Worm (Caenorhabditis elegans) whole organism, L1 larva: ENCODE measurements around the gene srx-74.
A peak's percentile ranks its signal among the peaks of the same experiment; 100 is the strongest.

ENCODE experiments used
- C16A3.4 ChIP-seq: fragments of 150-350 bp; optimal IDR thresholded peaks from 2 replicates; lab custom pipeline; 2014; ENCODE audit warnings: missing biosample characterization, missing genetic modification characterization
- C34B4.2 ChIP-seq: sonication (generic microtip); optimal IDR thresholded peaks from 2 replicates; lab custom pipeline; 2017; ENCODE audit warnings: mild to moderate bottlenecking, missing genetic modification characterization, missing compliant biosample characterization
- F16B12.6 ChIP-seq: fragments of 150-350 bp; optimal IDR thresholded peaks from 2 replicates; lab custom pipeline; 2014; ENCODE audit warnings: missing biosample characterization, missing genetic modification characterization
- ama-1 ChIP-seq: fragments of 150-350 bp; optimal IDR thresholded peaks from 2 replicates; lab custom pipeline; 2014
- dpl-1 ChIP-seq, 3 experiments: fragments of 150-350 bp in 2 of 3; sonication (generic microtip) in 1 of 3; optimal IDR thresholded peaks; 2 replicates each; lab custom pipeline; 2014 to 2017; ENCODE audit warnings: missing biosample characterization in 3 of 3, missing genetic modification characterization in 3 of 3, missing genetic modification reagents in 3 of 3
- dsc-1 ChIP-seq: sonication (generic microtip); optimal IDR thresholded peaks from 2 replicates; lab custom pipeline; 2016; ENCODE audit warnings: mild to moderate bottlenecking, missing genetic modification characterization, missing compliant biosample characterization
- efl-1 ChIP-seq, 4 experiments: fragments of 150-350 bp; optimal IDR thresholded peaks in 3 of 4; peaks in 1 of 4; 1 replicate in 1 of 4; 2 replicates in 3 of 4; lab custom pipeline; 2014; ENCODE audit warnings: missing biosample characterization in 2 of 4, missing genetic modification characterization in 2 of 4, missing genetic modification reagents in 2 of 4
- elt-2 ChIP-seq: sonication (generic microtip); optimal IDR thresholded peaks from 2 replicates; lab custom pipeline; 2016; ENCODE audit warnings: missing genetic modification characterization, mild to moderate bottlenecking, inconsistent platforms, missing compliant biosample characterization, missing genetic modification reagents
- elt-3 ChIP-seq, 6 experiments: fragments of 150-350 bp in 1 of 6; sonication (generic microtip); optimal IDR thresholded peaks; 2 replicates each; lab custom pipeline; 2017 to 2018; ENCODE audit warnings: missing biosample characterization in 6 of 6, missing genetic modification characterization in 6 of 6, inconsistent platforms in 1 of 6
- fkh-4 ChIP-seq: sonication (generic microtip); optimal IDR thresholded peaks from 2 replicates; lab custom pipeline; 2016; ENCODE audit warnings: missing compliant biosample characterization, missing genetic modification characterization, borderline replicate concordance
- fkh-8 ChIP-seq: sonication (generic microtip); optimal IDR thresholded peaks from 2 replicates; lab custom pipeline; 2016; ENCODE audit warnings: mild to moderate bottlenecking, missing genetic modification characterization, missing compliant biosample characterization
- fos-1 ChIP-seq: fragments of 150-350 bp; optimal IDR thresholded peaks from 2 replicates; lab custom pipeline; 2014; ENCODE audit warnings: missing biosample characterization, missing genetic modification characterization
- irx-1 ChIP-seq: sonication (generic microtip); optimal IDR thresholded peaks from 2 replicates; lab custom pipeline; 2016; ENCODE audit warnings: missing genetic modification characterization, missing compliant biosample characterization
- isw-1 ChIP-seq: fragments of 200-800 bp; sonication (Bioruptor generic); IDR thresholded peaks from 2 replicates; pipeline ENCODE4 v1.3.6; 2022; ENCODE audit warnings: missing genetic modification characterization, missing compliant biosample characterization
- lin-13 ChIP-seq: fragments of 150-350 bp; optimal IDR thresholded peaks from 2 replicates; lab custom pipeline; 2014; ENCODE audit warnings: missing biosample characterization, missing genetic modification reagents, missing genetic modification characterization
- lin-15B ChIP-seq: fragments of 150-350 bp; sonication (generic microtip); optimal IDR thresholded peaks from 3 replicates; lab custom pipeline; 2014; ENCODE audit warnings: missing biosample characterization, missing genetic modification characterization
- lin-35 ChIP-seq, 2 experiments: fragments of 150-350 bp; optimal IDR thresholded peaks; 2 replicates each; lab custom pipeline; 2014; ENCODE audit warnings: missing biosample characterization in 2 of 2, missing genetic modification characterization in 2 of 2, missing genetic modification reagents in 2 of 2
- lin-39 ChIP-seq: fragments of 150-350 bp; optimal IDR thresholded peaks from 2 replicates; lab custom pipeline; 2014; ENCODE audit warnings: missing biosample characterization, missing genetic modification reagents, missing genetic modification characterization
- lir-3 ChIP-seq: sonication (generic microtip); optimal IDR thresholded peaks from 2 replicates; lab custom pipeline; 2016; ENCODE audit warnings: mild to moderate bottlenecking, missing genetic modification characterization, moderate library complexity, missing compliant biosample characterization; ENCODE audit not compliant: poor library complexity
- mdl-1 ChIP-seq, 2 experiments: fragments of 150-350 bp; optimal IDR thresholded peaks; 2 replicates each; lab custom pipeline; 2014 to 2017; ENCODE audit warnings: missing biosample characterization in 2 of 2, missing genetic modification characterization in 2 of 2, inconsistent platforms in 1 of 2
- mef-2 ChIP-seq: fragments of 150-350 bp; optimal IDR thresholded peaks from 2 replicates; lab custom pipeline; 2014; ENCODE audit warnings: missing biosample characterization, missing genetic modification characterization
- mep-1 ChIP-seq: fragments of 150-350 bp; optimal IDR thresholded peaks from 2 replicates; lab custom pipeline; 2014; ENCODE audit warnings: missing biosample characterization, missing genetic modification characterization
- nhr-47 ChIP-seq: sonication (generic microtip); optimal IDR thresholded peaks from 2 replicates; lab custom pipeline; 2016; ENCODE audit warnings: mild to moderate bottlenecking, missing genetic modification characterization, moderate library complexity, missing compliant biosample characterization
- nhr-71 ChIP-seq: sonication (generic microtip); optimal IDR thresholded peaks from 2 replicates; lab custom pipeline; 2016; ENCODE audit warnings: mild to moderate bottlenecking, missing genetic modification characterization, moderate library complexity, missing compliant biosample characterization
- nhr-76 ChIP-seq: sonication (generic microtip); optimal IDR thresholded peaks from 2 replicates; lab custom pipeline; 2017; ENCODE audit warnings: missing biosample characterization, missing genetic modification characterization
- nhr-84 ChIP-seq: sonication (generic microtip); optimal IDR thresholded peaks from 2 replicates; lab custom pipeline; 2017; ENCODE audit warnings: missing biosample characterization, missing genetic modification characterization
- pqm-1 ChIP-seq: sonication (generic microtip); optimal IDR thresholded peaks from 3 replicates; lab custom pipeline; 2017; ENCODE audit warnings: missing biosample characterization, missing genetic modification characterization
- rnt-1 ChIP-seq: sonication (generic microtip); optimal IDR thresholded peaks from 2 replicates; lab custom pipeline; 2016; ENCODE audit warnings: mild to moderate bottlenecking, missing genetic modification characterization, moderate library complexity, missing compliant biosample characterization
- skn-1 ChIP-seq: fragments of 150-350 bp; optimal IDR thresholded peaks from 2 replicates; lab custom pipeline; 2014; ENCODE audit warnings: missing biosample characterization, missing genetic modification characterization
- sup-37 ChIP-seq: fragments of 200-800 bp; sonication (Bioruptor generic); optimal IDR thresholded peaks from 2 replicates; lab custom pipeline; 2018; ENCODE audit warnings: mild to moderate bottlenecking, missing genetic modification characterization, missing compliant biosample characterization
- swsn-7 ChIP-seq: sonication (generic microtip); optimal IDR thresholded peaks from 2 replicates; lab custom pipeline; 2016; ENCODE audit warnings: missing genetic modification characterization, missing compliant biosample characterization
- tlp-1 ChIP-seq: fragments of 150-350 bp; optimal IDR thresholded peaks from 2 replicates; lab custom pipeline; 2014; ENCODE audit warnings: missing biosample characterization, missing genetic modification characterization
- unc-62 ChIP-seq: fragments of 150-350 bp; optimal IDR thresholded peaks from 2 replicates; lab custom pipeline; 2014; ENCODE audit warnings: missing biosample characterization, missing genetic modification reagents, missing genetic modification characterization
- unc-98 ChIP-seq: fragments of 200-800 bp; sonication (Bioruptor generic); IDR thresholded peaks from 2 replicates; pipeline ENCODE4 v1.3.6; 2022; ENCODE audit warnings: missing genetic modification characterization, missing compliant biosample characterization
- zip-4 ChIP-seq: fragments of 200-800 bp; sonication (Bioruptor generic); optimal IDR thresholded peaks from 2 replicates; lab custom pipeline; 2018; ENCODE audit warnings: mild to moderate bottlenecking, missing genetic modification characterization, moderate library complexity, missing compliant biosample characterization
- ztf-11 ChIP-seq, 2 experiments: sonication (generic microtip); optimal IDR thresholded peaks; 2 replicates each; lab custom pipeline; 2016 to 2017; ENCODE audit warnings: missing genetic modification characterization in 2 of 2, missing biosample characterization in 1 of 2, missing compliant biosample characterization in 1 of 2

The srx-74 gene

DNA sequence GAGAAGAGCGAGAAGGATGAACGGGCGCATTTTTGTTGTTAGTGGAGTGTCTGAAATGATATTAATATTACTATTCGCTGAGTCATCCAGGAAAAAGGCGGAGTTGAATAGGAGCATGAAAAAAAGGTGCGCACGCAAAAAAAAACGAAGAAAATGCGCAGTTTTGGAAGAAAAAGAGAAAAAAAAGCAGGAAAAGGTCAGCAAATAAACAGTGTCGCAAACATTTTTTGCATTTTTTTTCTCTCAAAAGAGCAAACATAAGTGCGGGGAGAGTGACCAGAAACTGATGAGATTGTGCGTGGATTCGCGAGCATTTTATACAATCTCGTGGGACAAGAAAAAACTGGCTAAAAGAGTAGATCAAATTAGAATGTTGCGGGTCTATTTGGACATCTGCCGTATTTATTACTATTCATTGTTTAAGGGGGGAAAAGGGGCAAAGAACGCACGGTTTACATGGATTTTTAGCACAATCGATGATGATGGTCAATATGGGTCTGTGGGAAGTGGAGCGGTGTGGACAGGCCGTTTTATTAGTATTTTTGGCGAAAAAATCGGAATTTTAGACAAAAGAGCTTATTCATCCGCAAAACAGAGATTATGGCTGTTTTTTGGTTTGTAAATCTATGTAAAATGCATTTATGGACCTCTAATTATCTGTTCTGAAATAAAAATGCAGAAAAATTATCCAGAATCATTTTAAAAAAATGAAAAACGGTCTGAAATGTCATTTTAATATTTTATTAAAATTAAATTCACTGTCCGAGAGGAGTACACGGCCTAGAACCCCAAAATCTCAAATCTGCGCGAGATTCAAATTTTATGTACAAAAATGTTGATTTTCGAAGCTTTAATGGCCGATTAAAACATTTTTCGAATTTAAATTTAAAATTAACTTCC is 30.3 kb upstream of the srx-74 start, which contains the start of gene cpg-8:
cpg-8 (minus strand) TSS at position 51 of the 900 bp plus-strand sequence.
- TF ChIP-seq efl-1 (optimal IDR thresholded peaks at IDR 0.05; lab: Kevin White, UChicago), result peak; percentile 52 to 58
- TF ChIP-seq efl-1 (GFP tag; optimal IDR thresholded peaks at IDR 0.05 in 1 of 2; lab: Kevin White, UChicago), result peak; percentile 54 to 95
- TF ChIP-seq lin-35 (GFP tag; optimal IDR thresholded peaks at IDR 0.05; lab: Kevin White, UChicago), result peak in 1 of 2 experiments; percentile 59
- TF ChIP-seq lir-3 (tag; lab: Kevin White, UChicago), result peak; percentile 3
- TF ChIP-seq dpl-1 (GFP tag; optimal IDR thresholded peaks at IDR 0.05; lab: Kevin White, UChicago), result peak; percentile 22 to 61 (median 51)
- TF ChIP-seq tlp-1 (tag; lab: Kevin White, UChicago), result no peak
- peak; percentile 4 for TF ChIP-seq C16A3.4 (tag; lab: Kevin White, UChicago)
- no peak for TF ChIP-seq lin-13 (GFP tag; lab: Kevin White, UChicago)

DNA sequence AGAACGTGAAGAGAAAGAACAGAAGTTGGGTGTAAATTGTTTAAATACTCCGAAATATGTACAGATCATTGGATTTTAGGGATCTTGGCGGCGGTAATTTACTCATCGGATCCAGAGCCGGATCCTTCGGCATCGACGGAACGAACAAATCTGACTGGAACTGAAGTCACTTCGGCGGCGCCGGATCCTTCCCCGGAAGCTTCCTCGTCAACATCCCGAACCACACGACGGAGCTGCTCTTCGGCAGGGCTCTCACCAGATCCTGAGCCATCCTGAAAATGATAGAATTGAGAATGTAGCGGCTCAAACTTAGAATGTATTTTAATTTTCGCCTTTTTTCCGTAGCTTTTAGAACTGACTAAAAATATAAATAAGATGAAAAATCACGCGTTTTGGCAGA is 29.4 kb upstream of the srx-74 start:
- TF ChIP-seq elt-3 (tag; optimal IDR thresholded peaks at IDR 0.05; lab: Kevin White, UChicago) (no peak), dsc-1 (tag; lab: Kevin White, UChicago) (no peak), fos-1 (tag; lab: Kevin White, UChicago) (no peak), nhr-47 (tag; lab: Kevin White, UChicago) (no peak), lir-3 (tag; lab: Kevin White, UChicago) (no peak), C34B4.2 (tag; lab: Kevin White, UChicago) (no peak), skn-1 (no peak), elt-2 (tag; lab: Kevin White, UChicago) (no peak), mef-2 (tag; lab: Kevin White, UChicago) (no peak), isw-1 (GFP tag; lab: Robert Waterston, UW) (no peak), fkh-4 (no peak), unc-62 (GFP tag; lab: Kevin White, UChicago) (no peak), sup-37 (GFP tag; lab: Kevin White, UChicago) (no peak), F16B12.6 (no peak), swsn-7 (tag; lab: Kevin White, UChicago) (no peak), lin-39 (tag; lab: Kevin White, UChicago) (no peak), rnt-1 (no peak), fkh-8 (tag; lab: Kevin White, UChicago) (no peak), mdl-1 (tag; optimal IDR thresholded peaks at IDR 0.05; lab: Kevin White, UChicago) (no peak)

DNA sequence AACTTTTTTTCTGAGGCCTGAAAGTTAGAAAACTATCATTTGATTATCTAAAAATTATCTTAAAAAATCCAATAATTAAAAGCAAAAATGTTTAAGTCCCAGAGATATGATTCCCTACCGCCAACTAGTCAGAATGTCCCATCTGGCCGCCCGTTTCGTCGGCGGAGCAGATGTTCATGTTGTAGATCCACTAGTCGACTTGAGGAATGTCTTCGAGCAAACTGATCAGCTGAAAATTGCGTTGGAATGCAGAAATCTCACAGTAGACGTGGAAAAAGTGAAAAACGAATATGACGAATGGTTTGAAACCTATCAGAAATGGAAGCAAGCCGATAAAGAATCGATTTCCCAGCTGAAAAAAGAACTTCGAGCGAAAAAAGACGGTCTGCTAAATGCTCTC is 26.9 kb upstream of the srx-74 start, which contains the start of gene K03B4.1:
K03B4.1 (plus strand) TSS at position 97 of the 400 bp plus-strand sequence.
- TF ChIP-seq zip-4 (GFP tag; lab: Kevin White, UChicago), result no peak
- no peak for TF ChIP-seq nhr-47 (tag; lab: Kevin White, UChicago)
- TF ChIP-seq irx-1 (tag; lab: Kevin White, UChicago), result no peak
- TF ChIP-seq mef-2 (tag; lab: Kevin White, UChicago), result no peak
- no peak for TF ChIP-seq lir-3 (tag; lab: Kevin White, UChicago)
- no peak for TF ChIP-seq pqm-1
- TF ChIP-seq lin-15B, result no peak
- peak; percentile 38 for TF ChIP-seq ama-1 (lab: Kevin White, UChicago)
- no peak for TF ChIP-seq sup-37 (GFP tag; lab: Kevin White, UChicago)
- TF ChIP-seq efl-1 (optimal IDR thresholded peaks at IDR 0.05; lab: Kevin White, UChicago), result no peak
- peak in 1 of 2 experiments; percentile 43 for TF ChIP-seq efl-1 (GFP tag; optimal IDR thresholded peaks at IDR 0.05 in 1 of 2; lab: Kevin White, UChicago)
- no peak for TF ChIP-seq unc-98

DNA sequence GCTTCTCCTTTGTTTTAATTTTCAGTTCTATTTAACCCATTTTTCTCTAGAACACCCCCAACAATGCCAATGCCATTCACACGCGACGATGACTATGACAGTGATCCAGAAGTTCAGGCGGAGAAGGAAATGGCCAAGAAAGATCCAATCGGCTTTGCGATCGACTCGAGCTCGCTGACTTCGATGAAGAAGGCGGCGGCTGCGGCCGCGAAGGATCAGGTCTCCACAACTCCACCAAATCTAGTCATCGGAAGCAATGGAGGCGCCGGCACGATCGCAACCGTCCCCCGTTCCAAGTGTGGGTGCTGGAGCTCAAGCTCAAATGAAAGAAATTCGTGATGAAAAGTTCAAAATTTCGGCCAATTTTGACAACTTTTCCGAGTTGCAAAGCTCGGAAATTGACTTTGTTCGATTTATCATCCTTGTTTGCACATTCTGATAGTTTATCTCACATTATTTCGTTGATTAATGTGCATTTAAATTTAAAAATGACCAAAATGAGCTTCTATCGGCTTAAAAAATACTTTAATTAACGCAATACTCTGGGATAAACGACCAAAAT is 25.7 kb upstream of the srx-74 start, which contains the start of gene K03B4.2:
K03B4.2 (plus strand) TSS at position 51 of the 562 bp plus-strand sequence.
- no peak for TF ChIP-seq nhr-76
- TF ChIP-seq lir-3 (tag; lab: Kevin White, UChicago), result no peak
- no peak for TF ChIP-seq C16A3.4 (tag; lab: Kevin White, UChicago)
- peak; percentile 11 for TF ChIP-seq nhr-71 (tag; lab: Kevin White, UChicago)
- no peak for TF ChIP-seq mep-1 (tag; lab: Kevin White, UChicago)
- peak; percentile 3 for TF ChIP-seq elt-2 (tag; lab: Kevin White, UChicago)
- TF ChIP-seq nhr-84 (tag; lab: Kevin White, UChicago), result no peak
- no peak for TF ChIP-seq efl-1 (optimal IDR thresholded peaks at IDR 0.05; lab: Kevin White, UChicago)
- TF ChIP-seq efl-1 (GFP tag; optimal IDR thresholded peaks at IDR 0.05 in 1 of 2; lab: Kevin White, UChicago), result peak in 1 of 2 experiments; percentile 81
- no peak for TF ChIP-seq ztf-11 (tag; optimal IDR thresholded peaks at IDR 0.05; lab: Kevin White, UChicago)
- TF ChIP-seq unc-98, result no peak
- TF ChIP-seq ama-1 (lab: Kevin White, UChicago), result peak; percentile 71
